Worm (Caenorhabditis elegans): ENCODE measurements around the gene C28A5.6.
A peak's percentile ranks its signal among the peaks of the same experiment; 100 is the strongest.
"Not testable (repeated sequence)": the region's sequence is repeated elsewhere in the genome, so short reads cannot be mapped to it uniquely, and the experiment has no call there.

Gene C28A5.6

DNA sequence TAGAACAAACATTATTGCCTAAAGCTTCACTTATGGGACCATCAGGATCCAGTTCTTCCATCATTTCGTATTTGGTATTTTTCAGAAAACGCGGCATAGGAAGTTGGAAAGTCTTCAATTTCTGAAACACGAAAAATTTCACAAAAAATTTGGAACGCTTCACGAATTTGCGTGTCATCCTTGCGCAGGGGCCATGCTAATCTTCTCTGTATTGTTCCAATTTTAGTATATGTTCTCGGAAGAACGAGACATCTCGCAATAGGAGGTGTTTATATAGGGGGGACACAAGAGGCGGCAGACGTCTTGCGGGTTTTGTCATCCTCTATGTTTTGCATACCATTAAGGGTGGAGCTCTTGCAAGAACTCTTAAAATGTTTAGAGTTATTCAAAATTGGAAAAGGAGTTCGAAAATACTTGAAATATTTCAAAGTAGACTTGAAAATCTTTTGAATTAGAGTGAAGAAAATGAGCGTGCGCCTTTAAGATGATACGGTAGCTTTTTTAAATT is 2.5 kb downstream of the C28A5.6 start (continued):
- 0 out of 2 replicates have a peak, but pooled peaks have one; percentile 49 for TF ChIP-seq Y95B8A.8 (GFP tag; IDR thresholded peaks at IDR 0.05)
- peak; percentile 18 for TF ChIP-seq repo-1 (tag; optimal IDR thresholded peaks at IDR 0.05)
- TF ChIP-seq tbp1 (GFP tag; optimal IDR thresholded peaks at IDR 0.05): peak; percentile 79
- TF ChIP-seq cebp-1 (GFP tag; IDR thresholded peaks at IDR 0.05): not testable (repeated sequence)
- peak; percentile 44 for TF ChIP-seq cebp-1 (tag; optimal IDR thresholded peaks at IDR 0.05)
- peak; percentile 66 for TF ChIP-seq D2030.7 (GFP tag; IDR thresholded peaks at IDR 0.05)
- TF ChIP-seq T07F8.4 (tag; optimal IDR thresholded peaks at IDR 0.05): peak; percentile 30
- peak; percentile 45; the same call in 1 of the 2 replicates for TF ChIP-seq ceh-91 (GFP tag; IDR thresholded peaks at IDR 0.05)
- TF ChIP-seq rcor-1 (GFP tag; IDR thresholded peaks at IDR 0.05): peak; percentile 81
- TF ChIP-seq lsl-1 (GFP tag; optimal IDR thresholded peaks at IDR 0.05): peak; percentile 75
- peak; percentile 2 for TF ChIP-seq athp-1 (tag; optimal IDR thresholded peaks at IDR 0.05)
- peak in 1 of 2 experiments; percentile 34 for TF ChIP-seq rec-8 (tag; optimal IDR thresholded peaks at IDR 0.05)
- TF ChIP-seq ceh-40 (GFP tag; IDR thresholded peaks at IDR 0.05): 0 out of 2 replicates have a peak, but pooled peaks have one; percentile 31
- peak; percentile 85 for TF ChIP-seq snpc-1.1 (tag; optimal IDR thresholded peaks at IDR 0.05; ENCODE audit: insufficient read depth)
- peak; percentile 80 for TF ChIP-seq dox-1 (GFP tag; IDR thresholded peaks at IDR 0.05)
- TF ChIP-seq him-1 (tag; optimal IDR thresholded peaks at IDR 0.05): peak; percentile 59

DNA sequence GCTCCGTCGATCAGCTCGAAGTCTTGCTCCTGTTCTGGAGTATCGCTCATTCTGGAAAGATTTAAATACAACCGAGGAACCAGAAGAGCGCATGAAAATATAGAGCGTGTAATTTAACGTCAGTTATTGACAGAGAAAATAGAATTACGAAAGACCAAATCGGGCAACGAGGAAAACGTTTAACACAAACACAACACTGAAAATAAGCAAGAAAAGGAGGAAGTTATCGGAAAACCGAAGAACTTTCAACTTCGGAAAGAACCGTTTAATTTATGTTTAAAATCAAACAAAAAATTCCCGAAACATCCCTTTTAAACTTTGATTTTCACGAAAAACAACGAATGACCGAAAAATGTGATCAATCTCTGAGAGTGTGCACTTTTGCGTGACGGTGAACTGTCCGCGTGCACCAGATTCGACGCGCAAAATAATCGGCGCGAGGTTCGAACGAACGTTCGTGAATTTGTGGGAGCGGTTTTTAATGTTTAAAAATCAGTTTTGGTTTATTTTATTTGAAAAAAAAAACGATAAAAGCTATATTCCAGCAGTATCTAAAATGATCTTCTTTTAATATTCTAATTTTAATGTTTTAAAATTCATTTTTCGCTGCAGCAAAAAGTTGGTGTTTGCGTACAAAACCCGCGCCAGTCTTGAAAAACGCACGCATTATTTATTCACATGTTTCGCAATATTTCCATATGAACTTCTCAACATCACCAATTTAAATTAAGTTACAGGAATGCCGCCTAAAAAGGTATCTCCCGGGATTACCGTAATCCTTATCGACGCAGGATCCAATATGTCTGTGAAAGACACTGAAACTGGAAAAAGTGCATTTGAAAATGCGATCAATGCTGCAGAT is 10.0 kb downstream of the C28A5.6 start, which contains the start of the genes R07E5.7 and cku-80:
Gene R07E5.7, minus strand, starts transcription at position 51 of the 862 bp plus-strand sequence.
Gene cku-80, plus strand, starts transcription at position 732 of the 862 bp plus-strand sequence.
- TF ChIP-seq aptf-2 (GFP tag; conservative IDR thresholded peaks at IDR 0.05) (no peak), dpl-1 (GFP tag; optimal IDR thresholded peaks at IDR 0.05) (peak; percentile 72), lsl-1 (GFP tag; optimal IDR thresholded peaks at IDR 0.05) (peak; percentile 45), lin-40 (tag; optimal IDR thresholded peaks at IDR 0.05) (peak; percentile 28), ztf-25 (GFP tag; IDR thresholded peaks at IDR 0.05) (no peak), lin-35 (GFP tag; optimal IDR thresholded peaks at IDR 0.05) (peak in 1 of 3 experiments; percentile 62), attf-5 (GFP tag; optimal IDR thresholded peaks at IDR 0.05) (peak; percentile 79), attf-6 (GFP tag; IDR thresholded peaks at IDR 0.05) (no peak), lin-54 (GFP tag; optimal IDR thresholded peaks at IDR 0.05) (peak; percentile 79), snpc-1.1 (tag; optimal IDR thresholded peaks at IDR 0.05; ENCODE audit: insufficient read depth) (peak; percentile 33), Y53G8AR.9 (GFP tag; conservative IDR thresholded peaks at IDR 0.05) (no peak), rcor-1 (GFP tag; IDR thresholded peaks at IDR 0.05) (no peak), cebp-1 (GFP tag; IDR thresholded peaks at IDR 0.05) (peak; percentile 71), cebp-1 (tag; optimal IDR thresholded peaks at IDR 0.05) (peak; percentile 94), F33H1.4 (GFP tag; IDR thresholded peaks at IDR 0.05) (peak; percentile 45), mcd-1 (GFP tag; IDR thresholded peaks at IDR 0.05) (peak; percentile 59), let-607 (tag; optimal IDR thresholded peaks at IDR 0.05) (peak in 1 of 2 experiments; percentile 6), tlf-1 (GFP tag; optimal IDR thresholded peaks at IDR 0.05) (peak; percentile 27), aptf-3 (GFP tag; IDR thresholded peaks at IDR 0.05) (no peak), tbp1 (GFP tag; optimal IDR thresholded peaks at IDR 0.05) (peak; percentile 43), ZK185.1 (tag; optimal IDR thresholded peaks at IDR 0.05; ENCODE audit: poor library complexity, severe bottlenecking) (peak; percentile 0), ekl-4 (GFP tag; IDR thresholded peaks at IDR 0.05) (peak; percentile 11; the same call in 1 of the 2 replicates), pbrm-1 (GFP tag; IDR thresholded peaks at IDR 0.05) (peak; percentile 46; the same call in 1 of the 2 replicates), snpc-3.4 (tag; optimal IDR thresholded peaks at IDR 0.05) (peak; percentile 60), K12H6.12 (tag; optimal IDR thresholded peaks at IDR 0.05) (peak; percentile 33), madf-6 (GFP tag; IDR thresholded peaks at IDR 0.05) (peak; percentile 62; the same call in 1 of the 2 replicates), madf-8 (GFP tag; conservative IDR thresholded peaks at IDR 0.05) (peak; percentile 23; the same call in 1 of the 2 replicates), unc-62 (GFP tag; optimal IDR thresholded peaks at IDR 0.05) (no peak), F23B12.7 (tag; optimal IDR thresholded peaks at IDR 0.05; ENCODE audit: insufficient read depth) (peak; percentile 70), hlh-26 (GFP tag; conservative IDR thresholded peaks at IDR 0.05) (no peak), ceh-27 (GFP tag; optimal IDR thresholded peaks at IDR 0.05) (peak; percentile 23), hmg-1.2 (GFP tag; IDR thresholded peaks at IDR 0.05) (peak; percentile 39)
